Fruit fly (Drosophila melanogaster): Measurements from ENCODE around the gene CG12219.

The CG12219 gene

dm6 chrX:6340593-6341068 lies 39.5 kb upstream of the CG12219 start (continued):
- TF ChIP-seq Fer2 (tag; optimal IDR thresholded peaks at IDR 0.05) (peak; percentile 46), CG42726 (GFP tag; IDR thresholded peaks at IDR 0.05; ENCODE audit: partially characterized antibody) (no peak), lmd (GFP tag; IDR thresholded peaks at IDR 0.05) (peak; percentile 58), pzg (GFP tag; optimal IDR thresholded peaks at IDR 0.05) (no peak), dimm (GFP tag; IDR thresholded peaks at IDR 0.05) (0 out of 2 replicates have a peak, but pooled peaks have one; percentile 16), Sox100B (GFP tag; optimal IDR thresholded peaks at IDR 0.05) (peak; percentile 88), dm (GFP tag; optimal IDR thresholded peaks at IDR 0.05) (no peak), CG13424 (tag; optimal IDR thresholded peaks at IDR 0.05) (peak; percentile 86), CG16863 (GFP tag; optimal IDR thresholded peaks at IDR 0.05) (peak; percentile 37), stc (GFP tag; IDR thresholded peaks at IDR 0.05) (0 out of 2 replicates have a peak, but pooled peaks have one; percentile 34), jing (GFP tag; optimal IDR thresholded peaks at IDR 0.05) (peak; percentile 9), sisA (GFP tag; IDR thresholded peaks at IDR 0.05) (no peak), CG9876 (GFP tag; optimal IDR thresholded peaks at IDR 0.05) (no peak), unpg (GFP tag; optimal IDR thresholded peaks at IDR 0.05) (peak; percentile 72), CkIIα-i1 (GFP tag; IDR thresholded peaks at IDR 0.05) (no peak), ac (GFP tag; optimal IDR thresholded peaks at IDR 0.05) (no peak), zen (tag; optimal IDR thresholded peaks at IDR 0.05) (no peak), CG4282 (GFP tag; optimal IDR thresholded peaks at IDR 0.05) (no peak), CG7357 (GFP tag; IDR thresholded peaks at IDR 0.05) (0 out of 3 replicates have a peak, but pooled peaks have one; percentile 40), CG17568 (GFP tag; optimal IDR thresholded peaks at IDR 0.05) (peak; percentile 75), CG4404 (GFP tag; IDR thresholded peaks at IDR 0.05) (no peak), insv (GFP tag; optimal IDR thresholded peaks at IDR 0.05) (peak in 1 of 2 experiments; percentile 49), CG12659 (GFP tag; optimal IDR thresholded peaks at IDR 0.05) (peak; percentile 87), vvl (GFP tag; IDR thresholded peaks at IDR 0.05) (peak; percentile 52; the same call in 1 of the 2 replicates), H15 (GFP tag; IDR thresholded peaks at IDR 0.05) (peak; percentile 55; the same call in 1 of the 3 replicates), row (GFP tag; IDR thresholded peaks at IDR 0.05) (peak; percentile 69; the same call in 2 of the 3 replicates), slbo (GFP tag; IDR thresholded peaks at IDR 0.05) (no peak; the same call in none of the 2 replicates), pita (GFP tag; optimal IDR thresholded peaks at IDR 0.05) (no peak), Bdp1 (GFP tag; optimal IDR thresholded peaks at IDR 0.05) (peak; percentile 8), Dek (tag; optimal IDR thresholded peaks at IDR 0.05) (peak; percentile 67), CG11560 (tag; IDR thresholded peaks at IDR 0.05) (no peak), CG14860 (GFP tag; IDR thresholded peaks at IDR 0.05; ENCODE audit: partially characterized antibody) (no peak), sob (GFP tag; IDR thresholded peaks at IDR 0.05) (peak; percentile 39), CG3281 (GFP tag; optimal IDR thresholded peaks at IDR 0.05) (peak; percentile 90), vfl (GFP tag; optimal IDR thresholded peaks at IDR 0.05) (peak; percentile 22), CG8359 (GFP tag; optimal IDR thresholded peaks at IDR 0.05; ENCODE audit: borderline replicate concordance) (peak; percentile 47), CG6175 (GFP tag; IDR thresholded peaks at IDR 0.05) (no peak), dpn (GFP tag; optimal IDR thresholded peaks at IDR 0.05) (peak in 1 of 2 experiments; percentile 63), CG34224 (GFP tag; IDR thresholded peaks at IDR 0.05; ENCODE audit: partially characterized antibody) (no peak), MESR4 (GFP tag; optimal IDR thresholded peaks at IDR 0.05) (no peak), CG31365 (tag; optimal IDR thresholded peaks at IDR 0.05) (peak; percentile 10), gcm (GFP tag; optimal IDR thresholded peaks at IDR 0.05) (peak; percentile 71), CG15479 (GFP tag; optimal IDR thresholded peaks at IDR 0.05) (no peak), Camta (GFP tag; optimal IDR thresholded peaks at IDR 0.05) (no peak), CG10654 (GFP tag; optimal IDR thresholded peaks at IDR 0.05) (peak; percentile 57), HmgZ (tag; optimal IDR thresholded peaks at IDR 0.05) (peak; percentile 73), toy (GFP tag; IDR thresholded peaks at IDR 0.05) (no peak), ara (GFP tag; IDR thresholded peaks at IDR 0.05) (no peak), CG13775 (GFP tag; optimal IDR thresholded peaks at IDR 0.05) (peak; percentile 76), h (optimal IDR thresholded peaks at IDR 0.05) (no peak), CG12071 (GFP tag; optimal IDR thresholded peaks at IDR 0.05) (peak; percentile 42)
